Fruit fly (Drosophila melanogaster) S2 (cell line): ENCODE data around the gene CG2225.
A peak's percentile ranks its signal among the peaks of the same experiment; 100 is the strongest.

Experiments used
- CG8478 ChIP-seq: fragments of >200 bp; optimal IDR thresholded peaks from 2 replicates; lab custom pipeline; 2018
- CTCF ChIP-seq, 2 experiments: fragments of >200 bp; optimal IDR thresholded peaks; 2 replicates each; lab custom pipeline; 2018

Gene CG2225

DNA sequence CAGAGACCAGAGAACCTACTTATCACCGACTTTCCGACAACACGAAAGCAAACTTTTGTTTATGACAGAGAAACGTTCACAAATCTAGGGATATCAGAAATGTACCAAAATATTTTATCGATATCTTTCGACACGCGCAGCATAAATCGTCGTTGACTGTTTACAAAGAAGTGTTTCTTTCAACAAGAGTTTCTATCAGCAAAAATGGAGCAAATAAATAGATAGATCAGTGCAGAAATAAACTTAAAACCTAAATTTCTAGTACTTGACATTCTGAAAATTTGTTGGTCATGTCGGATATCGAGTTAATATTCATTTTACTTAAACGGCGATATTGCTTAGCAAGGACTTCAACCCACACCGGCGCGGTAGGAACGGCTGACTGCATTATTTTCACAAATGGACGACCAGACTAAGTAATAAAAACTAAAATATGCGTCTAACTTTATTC is at the start of gene CG2225:
CG2225 (minus strand) TSS at position 51 of the 451 bp plus-strand sequence.
- TF ChIP-seq CTCF (optimal IDR thresholded peaks at IDR 0.05; lab: Kevin White, UChicago) (peak in 1 of 2 experiments; percentile 37), CG8478 (lab: Kevin White, UChicago) (no peak)

DNA sequence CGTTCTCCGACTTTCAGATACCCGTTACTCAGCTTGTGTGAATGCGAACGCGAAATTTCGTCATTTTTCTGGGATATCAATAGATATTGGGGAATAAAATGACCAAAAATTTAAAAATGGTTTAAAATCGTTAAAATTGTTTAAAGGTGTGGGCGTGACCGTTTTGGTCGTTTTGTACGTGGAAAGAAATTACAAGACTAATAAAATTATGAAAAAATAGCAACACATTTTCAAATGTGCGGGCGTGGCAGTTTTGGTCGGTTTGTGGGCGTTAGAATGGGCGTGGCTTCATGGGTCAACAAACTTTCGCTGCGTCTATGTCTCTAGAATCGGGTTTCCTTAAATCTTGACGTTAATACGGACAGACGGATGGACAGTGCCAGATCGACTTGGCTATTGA is 48.8 kb upstream of the CG2225 start:
- TF ChIP-seq CTCF (optimal IDR thresholded peaks at IDR 0.05; lab: Kevin White, UChicago): no peak
- no peak for TF ChIP-seq CG8478 (lab: Kevin White, UChicago)

DNA sequence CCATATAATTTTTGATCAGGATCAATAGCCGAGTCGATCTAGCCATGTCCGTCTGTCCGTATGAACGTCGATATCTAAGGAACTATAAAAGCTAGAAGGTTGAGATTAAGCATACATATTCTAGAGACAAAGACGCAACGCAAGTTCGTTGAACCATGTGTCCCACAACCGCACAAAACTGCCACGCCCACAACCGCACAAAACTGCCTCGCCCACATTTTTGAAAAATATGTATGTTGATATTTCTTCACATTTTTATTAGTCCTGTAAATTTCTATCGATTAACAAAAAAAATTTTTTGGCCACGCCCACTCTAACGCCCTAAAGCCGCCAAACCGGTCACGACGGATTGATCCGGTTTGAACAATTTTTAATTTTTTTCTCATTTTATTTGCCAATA is 12.0 kb upstream of the CG2225 start:
- no peak for TF ChIP-seq CTCF (optimal IDR thresholded peaks at IDR 0.05; lab: Kevin White, UChicago)
- no peak for TF ChIP-seq CG8478 (lab: Kevin White, UChicago)

DNA sequence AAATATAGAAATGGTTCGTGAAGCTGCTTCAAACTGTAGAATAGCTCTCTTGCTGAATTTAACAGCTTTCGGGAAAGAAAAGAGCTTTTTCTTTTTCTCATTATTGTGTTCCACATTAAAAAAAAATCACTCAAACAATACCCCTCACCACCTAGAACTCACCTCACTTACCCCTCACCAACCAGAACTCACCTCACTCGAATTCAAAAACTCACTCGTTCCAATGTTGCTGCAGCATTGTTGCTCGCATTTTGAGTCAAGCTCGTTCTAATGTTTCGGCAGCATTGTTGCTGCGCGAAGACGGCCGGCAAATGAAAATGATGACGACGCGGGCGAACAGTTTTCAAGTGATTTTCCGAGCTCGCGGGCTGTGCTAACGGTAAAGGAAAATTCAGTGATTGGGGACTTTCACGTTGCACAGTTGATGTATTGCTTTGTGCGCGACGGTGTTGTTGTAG is 6.5 kb upstream of the CG2225 start, which contains the start of gene nolo:
nolo (plus strand) TSS at position 339 of the 458 bp plus-strand sequence.
- TF ChIP-seq CG8478 (lab: Kevin White, UChicago): no peak
- TF ChIP-seq CTCF (optimal IDR thresholded peaks at IDR 0.05; lab: Kevin White, UChicago): peak in 1 of 2 experiments; percentile 50

DNA sequence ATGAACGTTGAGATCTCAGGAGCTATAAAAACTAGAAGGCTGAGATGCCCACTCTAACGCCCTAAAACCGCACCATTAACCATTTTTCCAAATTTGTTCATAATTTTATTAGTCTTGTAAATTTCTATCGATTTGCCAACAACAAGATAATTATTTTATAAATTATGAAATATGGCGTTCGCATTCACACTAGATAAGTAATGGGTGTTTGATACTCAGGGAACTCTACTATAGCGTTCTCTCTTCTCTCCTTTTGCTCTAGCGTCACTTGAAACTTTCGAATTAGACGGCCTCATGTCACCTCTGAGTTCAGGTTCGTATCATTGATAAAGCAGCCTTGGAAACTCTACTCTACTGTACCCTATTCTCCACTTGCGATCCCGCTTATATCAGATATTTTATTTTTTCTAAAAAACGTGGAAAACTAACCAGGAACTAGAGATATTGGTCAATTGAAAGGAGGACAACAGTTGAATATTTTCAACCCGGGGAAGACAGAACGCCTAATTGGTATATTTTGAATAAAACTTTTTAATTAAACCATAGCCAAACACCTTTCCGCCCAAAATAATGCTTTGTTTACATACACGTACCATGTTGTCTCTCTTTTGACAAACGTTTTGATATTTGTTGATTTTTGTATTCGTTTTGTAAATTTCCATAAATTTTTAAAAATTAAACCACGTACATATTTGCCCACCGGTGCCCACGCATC is 5.9 kb upstream of the CG2225 start:
- TF ChIP-seq CTCF (optimal IDR thresholded peaks at IDR 0.05; lab: Kevin White, UChicago) (peak in 1 of 2 experiments; percentile 43), CG8478 (lab: Kevin White, UChicago) (no peak)

DNA sequence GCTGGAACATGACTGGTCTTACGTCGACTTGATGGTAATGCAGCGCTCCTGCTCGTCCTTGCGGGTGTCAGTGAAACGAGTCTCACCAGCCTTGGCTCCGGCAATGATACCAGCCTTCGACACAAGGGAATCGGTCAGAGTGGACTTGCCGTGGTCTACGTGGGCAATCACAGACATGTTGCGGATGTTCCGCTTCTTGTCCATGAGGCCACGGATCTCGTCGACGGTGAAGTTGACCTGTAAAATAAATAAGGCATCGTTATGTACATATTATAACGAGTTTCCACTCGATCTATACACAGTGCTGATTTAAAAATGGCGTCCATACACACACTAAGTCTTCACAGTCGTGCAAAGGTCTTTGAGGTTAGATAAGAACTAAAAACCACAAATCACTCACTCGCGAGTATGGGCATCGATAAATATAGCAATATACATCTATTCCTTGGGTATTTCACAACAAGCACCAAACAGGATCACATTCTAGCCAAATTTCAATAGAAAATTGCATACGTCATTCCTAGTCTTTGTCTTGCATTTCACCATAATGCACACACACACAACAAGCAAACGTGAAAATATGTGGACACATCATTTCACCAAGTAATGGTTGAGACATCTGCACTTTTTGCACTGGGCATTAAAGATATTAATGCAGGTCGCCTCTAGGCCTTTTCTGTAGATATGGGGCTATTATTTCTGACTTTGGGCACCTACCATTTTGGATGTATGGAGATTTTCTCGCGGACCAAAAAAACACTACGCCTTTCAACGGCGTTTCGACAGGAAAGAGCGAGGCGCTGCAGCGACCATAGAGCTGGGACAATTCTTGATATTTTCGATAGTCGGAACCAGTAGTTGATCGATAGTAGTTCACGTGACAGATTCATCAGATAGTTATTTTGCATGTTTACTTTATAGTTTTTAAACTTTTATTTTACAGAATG is 4.3 kb upstream of the CG2225 start, which contains the start of gene eEF2:
eEF2 (minus strand) TSS at position 843 of the 947 bp plus-strand sequence.
- TF ChIP-seq CG8478 (lab: Kevin White, UChicago): no peak
- TF ChIP-seq CTCF (optimal IDR thresholded peaks at IDR 0.05; lab: Kevin White, UChicago): peak; percentile 33 to 57

DNA sequence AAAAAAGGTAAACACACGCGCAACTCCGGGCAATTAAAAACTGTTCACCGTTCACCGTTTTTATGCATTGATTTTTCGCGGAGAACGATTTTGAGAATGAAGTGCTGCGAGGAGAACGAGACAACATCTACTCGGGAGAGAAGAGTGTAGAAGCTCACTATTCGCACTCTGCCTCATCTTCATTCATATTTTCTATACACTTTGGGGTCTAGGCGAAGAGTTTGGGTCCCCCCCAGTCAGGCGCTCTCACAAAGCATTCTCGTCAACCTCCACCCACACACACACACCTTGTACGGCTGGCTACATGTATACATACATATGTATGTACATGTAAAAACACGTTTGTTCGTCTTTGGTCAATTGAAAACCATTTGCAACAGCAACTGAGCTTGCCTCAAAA is 774 bp downstream of the CG2225 start:
- no peak for TF ChIP-seq CTCF (optimal IDR thresholded peaks at IDR 0.05; lab: Kevin White, UChicago)
- TF ChIP-seq CG8478 (lab: Kevin White, UChicago): no peak

DNA sequence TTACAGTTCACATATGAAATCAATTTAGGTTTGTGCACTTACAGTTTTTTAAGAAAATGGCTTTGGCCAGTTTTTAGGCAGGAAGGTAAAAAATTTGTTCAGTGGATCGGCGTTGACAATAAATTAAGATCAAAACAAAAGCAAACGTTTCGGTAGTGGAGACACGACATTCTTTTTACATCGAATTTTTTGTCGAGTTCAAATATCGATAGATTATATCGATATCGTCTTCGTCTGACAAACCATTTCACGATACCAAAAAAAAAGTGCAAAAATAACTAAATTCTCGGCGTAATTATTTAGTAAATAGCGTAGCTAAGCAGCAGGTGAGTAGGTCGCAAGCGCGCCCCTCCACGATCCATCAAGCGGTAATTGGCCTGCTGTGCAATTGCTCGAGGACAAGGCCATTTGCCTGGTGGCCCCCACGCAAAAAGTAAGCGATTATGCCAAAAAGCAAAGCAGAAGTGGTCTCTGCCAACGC is 18.8 kb downstream of the CG2225 start, which contains the start of gene Cul2:
Cul2 (plus strand) TSS at position 207 of the 481 bp plus-strand sequence.
- TF ChIP-seq CG8478 (lab: Kevin White, UChicago) (no peak), CTCF (optimal IDR thresholded peaks at IDR 0.05; lab: Kevin White, UChicago) (no peak)

DNA sequence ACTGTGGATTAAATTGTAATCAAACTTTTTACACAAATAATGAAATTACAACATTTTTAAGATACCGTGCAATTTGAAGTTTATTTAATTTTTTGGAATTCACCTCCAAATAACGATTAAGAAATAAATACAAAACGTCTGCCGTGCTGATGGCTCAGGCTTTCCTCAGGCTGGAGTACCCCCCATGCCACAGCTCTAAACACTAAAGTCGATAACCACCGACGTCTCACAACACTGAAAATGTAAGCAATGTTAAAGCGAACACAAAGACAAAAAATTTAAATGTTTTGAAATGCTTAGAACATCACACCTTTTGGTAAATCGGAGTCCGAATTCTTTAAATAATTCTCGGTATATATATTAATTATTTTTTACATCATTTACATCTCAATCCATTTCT is 19.9 kb downstream of the CG2225 start:
- no peak for TF ChIP-seq CTCF (optimal IDR thresholded peaks at IDR 0.05; lab: Kevin White, UChicago)
- TF ChIP-seq CG8478 (lab: Kevin White, UChicago): no peak

DNA sequence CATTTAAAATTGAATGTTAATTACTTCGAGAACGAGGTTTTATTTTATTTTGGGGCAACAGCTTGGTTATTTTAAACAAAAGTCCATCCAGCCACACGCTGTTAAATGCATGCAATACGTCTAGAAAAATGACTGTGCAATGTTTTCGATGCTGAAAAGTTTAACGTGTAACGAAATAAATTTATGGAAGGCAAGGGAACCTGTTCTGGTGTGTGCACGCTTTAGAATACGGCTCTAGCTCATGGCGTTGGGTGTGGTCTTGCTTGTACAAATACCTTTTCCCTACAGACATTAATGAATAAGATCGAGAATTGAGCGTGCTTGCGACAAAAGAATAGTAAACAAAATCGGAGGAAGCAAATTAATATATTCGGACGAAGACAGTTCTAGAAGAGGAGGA is 28.6 kb downstream of the CG2225 start:
- no peak for TF ChIP-seq CTCF (optimal IDR thresholded peaks at IDR 0.05; lab: Kevin White, UChicago)
- TF ChIP-seq CG8478 (lab: Kevin White, UChicago): no peak

DNA sequence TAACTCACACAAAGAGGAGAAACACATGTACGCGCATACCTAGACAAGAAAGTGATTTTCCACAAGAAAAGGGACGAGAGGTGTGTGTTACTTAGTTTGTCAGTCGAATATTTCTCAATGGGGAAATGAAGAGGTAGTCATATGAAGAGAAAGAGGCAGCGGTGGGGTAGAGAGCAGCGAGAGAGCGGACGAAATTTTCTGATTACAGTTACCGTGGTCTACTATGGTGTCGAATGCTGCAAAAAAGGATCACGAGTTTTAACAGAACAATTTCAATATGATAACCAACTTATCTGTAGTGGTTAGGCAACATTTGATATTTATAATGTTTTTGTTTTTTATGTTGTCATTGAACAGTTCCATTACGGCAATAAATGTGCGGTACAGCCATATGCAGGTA is 44.4 kb downstream of the CG2225 start:
- TF ChIP-seq CTCF (optimal IDR thresholded peaks at IDR 0.05; lab: Kevin White, UChicago) (no peak), CG8478 (lab: Kevin White, UChicago) (no peak)

DNA sequence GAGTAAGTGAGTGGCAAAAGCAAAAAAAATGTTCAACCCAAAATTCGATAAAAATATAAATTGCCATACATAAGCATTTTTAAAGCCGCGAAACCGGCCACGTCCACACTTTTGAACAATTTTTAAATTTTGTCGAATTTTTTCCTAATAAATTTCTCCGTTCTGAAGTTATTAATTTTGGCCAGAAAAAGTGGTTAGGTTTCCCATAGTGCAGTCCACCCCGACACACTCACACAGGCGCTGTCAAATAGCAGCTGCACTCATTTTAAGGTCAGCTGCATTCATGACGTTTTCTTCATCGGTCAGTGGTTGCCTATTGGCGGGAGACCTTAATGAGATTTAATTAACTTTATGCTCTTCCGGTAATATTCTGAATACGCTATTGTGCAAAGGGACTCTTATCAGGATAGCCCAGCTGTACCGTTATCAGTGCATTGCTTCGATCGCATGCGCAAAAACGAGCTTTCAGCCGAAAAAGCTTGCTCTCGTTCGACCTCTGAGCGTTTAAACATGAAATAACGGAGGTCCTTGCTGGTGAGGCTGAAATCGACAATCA is 45.2 kb downstream of the CG2225 start, which contains the start of gene Ac3:
Ac3 (plus strand) TSS at position 556 of the 556 bp plus-strand sequence.
- TF ChIP-seq CG8478 (lab: Kevin White, UChicago) (no peak), CTCF (optimal IDR thresholded peaks at IDR 0.05; lab: Kevin White, UChicago) (no peak)

DNA sequence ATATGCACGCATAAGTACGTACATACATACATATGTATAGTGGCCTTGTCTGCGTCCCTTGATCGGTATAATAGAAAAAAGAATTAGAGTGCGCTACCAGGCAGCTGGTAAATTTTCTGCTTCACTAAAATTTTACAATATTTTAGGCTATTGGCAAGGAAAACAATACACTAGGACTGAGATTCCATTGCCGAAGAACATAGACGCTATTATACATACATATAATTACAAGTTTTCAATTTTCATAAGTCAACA is 46.8 kb downstream of the CG2225 start:
- TF ChIP-seq CTCF (optimal IDR thresholded peaks at IDR 0.05; lab: Kevin White, UChicago): no peak

DNA sequence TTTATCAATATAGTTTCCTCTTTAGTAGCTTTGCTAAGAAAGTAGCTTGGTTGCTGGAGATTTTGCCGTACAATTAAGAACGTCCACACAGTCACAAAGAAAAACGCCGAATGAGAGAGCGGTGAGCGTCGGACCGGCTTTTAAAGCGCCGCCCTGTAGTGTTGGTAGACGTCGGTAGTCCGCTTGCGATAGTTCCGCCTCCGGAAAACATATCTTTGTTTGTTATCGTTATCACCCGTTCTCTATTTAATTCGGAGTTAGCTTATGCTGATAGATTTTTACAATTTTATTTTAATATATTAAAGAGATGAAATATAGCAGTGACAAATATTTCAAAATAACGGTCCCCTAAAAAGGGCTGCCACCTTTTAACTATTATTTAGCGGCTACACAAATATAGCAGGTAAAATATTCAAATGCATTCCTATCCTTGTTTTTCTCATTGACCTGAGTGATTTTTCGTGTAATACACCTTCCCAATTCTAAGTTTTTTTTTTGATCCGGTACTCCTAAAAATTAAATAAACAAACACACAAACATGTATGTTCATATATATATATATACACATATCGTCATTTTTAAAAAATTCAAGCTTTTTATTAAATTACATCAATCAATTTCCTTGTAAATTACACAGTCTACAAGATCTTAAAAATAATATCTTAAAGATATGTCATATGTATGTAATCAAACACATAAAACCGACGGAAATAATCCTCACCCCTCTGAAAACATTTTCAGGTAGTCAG is 47.3 kb downstream of the CG2225 start, which contains the start of gene Df31:
Df31 (minus strand) TSS at position 119 of the 749 bp plus-strand sequence.
- TF ChIP-seq CTCF (optimal IDR thresholded peaks at IDR 0.05; lab: Kevin White, UChicago): peak in 1 of 2 experiments; percentile 16
- no peak for TF ChIP-seq CG8478 (lab: Kevin White, UChicago)
